Worm (Caenorhabditis elegans) whole organism, L1 larva: ENCODE results near the gene T27E9.6.

ENCODE experiments used
- C04F5.9 ChIP-seq: sonication (generic microtip); optimal IDR thresholded peaks from 2 replicates; lab custom pipeline; 2016; ENCODE audit warnings: missing genetic modification characterization, missing compliant biosample characterization
- F16B12.6 ChIP-seq: fragments of 150-350 bp; optimal IDR thresholded peaks from 2 replicates; lab custom pipeline; 2014; ENCODE audit warnings: missing biosample characterization, missing genetic modification characterization
- ama-1 ChIP-seq: fragments of 150-350 bp; optimal IDR thresholded peaks from 2 replicates; lab custom pipeline; 2014
- blmp-1 ChIP-seq: fragments of 150-350 bp; optimal IDR thresholded peaks from 2 replicates; lab custom pipeline; 2014; ENCODE audit warnings: missing biosample characterization, missing genetic modification characterization
- ceh-63 ChIP-seq: fragments of 200-800 bp; sonication (Bioruptor generic); optimal IDR thresholded peaks from 2 replicates; lab custom pipeline; 2018; ENCODE audit warnings: mild to moderate bottlenecking, missing genetic modification characterization, missing compliant biosample characterization
- ceh-82 ChIP-seq, 3 experiments: fragments of 150-350 bp in 1 of 3; sonication (generic microtip) in 2 of 3; optimal IDR thresholded peaks; 2 replicates each; lab custom pipeline; 2014 to 2017; ENCODE audit warnings: missing biosample characterization in 3 of 3, missing genetic modification characterization in 3 of 3
- ceh-90 ChIP-seq: sonication (generic microtip); optimal IDR thresholded peaks from 2 replicates; lab custom pipeline; 2016; ENCODE audit warnings: missing genetic modification characterization, missing compliant biosample characterization
- ces-1 ChIP-seq: fragments of 150-350 bp; optimal IDR thresholded peaks from 2 replicates; lab custom pipeline; 2014; ENCODE audit warnings: missing biosample characterization, missing genetic modification reagents, missing genetic modification characterization
- dpl-1 ChIP-seq, 3 experiments: fragments of 150-350 bp in 2 of 3; sonication (generic microtip) in 1 of 3; optimal IDR thresholded peaks; 2 replicates each; lab custom pipeline; 2014 to 2017; ENCODE audit warnings: missing biosample characterization in 3 of 3, missing genetic modification characterization in 3 of 3, missing genetic modification reagents in 3 of 3
- efl-1 ChIP-seq, 4 experiments: fragments of 150-350 bp; optimal IDR thresholded peaks in 3 of 4; peaks in 1 of 4; 1 replicate in 1 of 4; 2 replicates in 3 of 4; lab custom pipeline; 2014; ENCODE audit warnings: missing biosample characterization in 2 of 4, missing genetic modification characterization in 2 of 4, missing genetic modification reagents in 2 of 4
- efl-3 ChIP-seq: fragments of 200-800 bp; sonication (Bioruptor generic); optimal IDR thresholded peaks from 2 replicates; lab custom pipeline; 2018; ENCODE audit warnings: mild to moderate bottlenecking, missing genetic modification characterization, missing compliant biosample characterization
- egl-27 ChIP-seq, 2 experiments: fragments of 150-350 bp in 1 of 2; sonication (generic microtip); optimal IDR thresholded peaks; 3 replicates each; lab custom pipeline; 2017 to 2018; ENCODE audit warnings: missing biosample characterization in 2 of 2, missing genetic modification characterization in 2 of 2, missing genetic modification reagents in 2 of 2
- elt-3 ChIP-seq, 6 experiments: fragments of 150-350 bp in 1 of 6; sonication (generic microtip); optimal IDR thresholded peaks; 2 replicates each; lab custom pipeline; 2017 to 2018; ENCODE audit warnings: missing biosample characterization in 6 of 6, missing genetic modification characterization in 6 of 6, inconsistent platforms in 1 of 6
- fkh-10 ChIP-seq: sonication (generic microtip); optimal IDR thresholded peaks from 2 replicates; lab custom pipeline; 2017; ENCODE audit warnings: missing biosample characterization, missing genetic modification reagents, missing genetic modification characterization
- fkh-4 ChIP-seq: sonication (generic microtip); optimal IDR thresholded peaks from 2 replicates; lab custom pipeline; 2016; ENCODE audit warnings: missing compliant biosample characterization, missing genetic modification characterization, borderline replicate concordance
- irx-1 ChIP-seq: sonication (generic microtip); optimal IDR thresholded peaks from 2 replicates; lab custom pipeline; 2016; ENCODE audit warnings: missing genetic modification characterization, missing compliant biosample characterization
- lin-14 ChIP-seq: fragments of 200-800 bp; sonication (Bioruptor generic); optimal IDR thresholded peaks from 2 replicates; lab custom pipeline; 2018; ENCODE audit warnings: mild to moderate bottlenecking, missing genetic modification characterization, moderate library complexity, missing compliant biosample characterization
- lin-15B ChIP-seq: fragments of 150-350 bp; sonication (generic microtip); optimal IDR thresholded peaks from 3 replicates; lab custom pipeline; 2014; ENCODE audit warnings: missing biosample characterization, missing genetic modification characterization
- lin-35 ChIP-seq, 2 experiments: fragments of 150-350 bp; optimal IDR thresholded peaks; 2 replicates each; lab custom pipeline; 2014; ENCODE audit warnings: missing biosample characterization in 2 of 2, missing genetic modification characterization in 2 of 2, missing genetic modification reagents in 2 of 2
- lin-39 ChIP-seq: fragments of 150-350 bp; optimal IDR thresholded peaks from 2 replicates; lab custom pipeline; 2014; ENCODE audit warnings: missing biosample characterization, missing genetic modification reagents, missing genetic modification characterization
- lsy-2 ChIP-seq, 2 experiments: fragments of 150-350 bp; optimal IDR thresholded peaks; 2 replicates each; lab custom pipeline; 2014; ENCODE audit warnings: missing biosample characterization in 2 of 2, missing genetic modification characterization in 2 of 2
- mdl-1 ChIP-seq, 2 experiments: fragments of 150-350 bp; optimal IDR thresholded peaks; 2 replicates each; lab custom pipeline; 2014 to 2017; ENCODE audit warnings: missing biosample characterization in 2 of 2, missing genetic modification characterization in 2 of 2, inconsistent platforms in 1 of 2
- mef-2 ChIP-seq: fragments of 150-350 bp; optimal IDR thresholded peaks from 2 replicates; lab custom pipeline; 2014; ENCODE audit warnings: missing biosample characterization, missing genetic modification characterization
- mep-1 ChIP-seq: fragments of 150-350 bp; optimal IDR thresholded peaks from 2 replicates; lab custom pipeline; 2014; ENCODE audit warnings: missing biosample characterization, missing genetic modification characterization
- nhr-19 ChIP-seq: fragments of 200-800 bp; sonication (Bioruptor generic); conservative IDR thresholded peaks from 2 replicates; pipeline ENCODE4 v1.3.6; 2022; ENCODE audit warnings: missing genetic modification characterization, missing compliant biosample characterization
- nhr-237 ChIP-seq: fragments of 150-350 bp; optimal IDR thresholded peaks from 2 replicates; lab custom pipeline; 2014; ENCODE audit warnings: missing biosample characterization, missing genetic modification characterization
- nhr-28 ChIP-seq: fragments of 150-350 bp; optimal IDR thresholded peaks from 2 replicates; lab custom pipeline; 2014; ENCODE audit warnings: missing biosample characterization, missing genetic modification characterization
- nhr-71 ChIP-seq: sonication (generic microtip); optimal IDR thresholded peaks from 2 replicates; lab custom pipeline; 2016; ENCODE audit warnings: mild to moderate bottlenecking, missing genetic modification characterization, moderate library complexity, missing compliant biosample characterization
- nhr-84 ChIP-seq: sonication (generic microtip); optimal IDR thresholded peaks from 2 replicates; lab custom pipeline; 2017; ENCODE audit warnings: missing biosample characterization, missing genetic modification characterization
- nhr-85 ChIP-seq: sonication (generic microtip); peaks from one replicate; lab custom pipeline; 2016; ENCODE audit warnings: missing genetic modification characterization, inconsistent platforms, missing compliant biosample characterization
- nhr-90 ChIP-seq: sonication (generic microtip); optimal IDR thresholded peaks from 2 replicates; lab custom pipeline; 2016; ENCODE audit warnings: mild to moderate bottlenecking, missing genetic modification characterization, missing compliant biosample characterization; ENCODE audit not compliant: poor library complexity
- pag-3 ChIP-seq: sonication (generic microtip); optimal IDR thresholded peaks from 2 replicates; lab custom pipeline; 2017; ENCODE audit warnings: missing genetic modification characterization, mild to moderate bottlenecking, missing compliant biosample characterization, antibody characterized with exemption, borderline replicate concordance; ENCODE audit not compliant: insufficient read depth
- pqm-1 ChIP-seq: sonication (generic microtip); optimal IDR thresholded peaks from 3 replicates; lab custom pipeline; 2017; ENCODE audit warnings: missing biosample characterization, missing genetic modification characterization
- rnt-1 ChIP-seq: sonication (generic microtip); optimal IDR thresholded peaks from 2 replicates; lab custom pipeline; 2016; ENCODE audit warnings: mild to moderate bottlenecking, missing genetic modification characterization, moderate library complexity, missing compliant biosample characterization
- snu-23 ChIP-seq: sonication (generic microtip); optimal IDR thresholded peaks from 2 replicates; lab custom pipeline; 2016; ENCODE audit warnings: missing genetic modification characterization, missing compliant biosample characterization
- sox-4 ChIP-seq: sonication (generic microtip); optimal IDR thresholded peaks from 2 replicates; lab custom pipeline; 2016; ENCODE audit warnings: missing genetic modification characterization, missing compliant biosample characterization
- sup-37 ChIP-seq: fragments of 200-800 bp; sonication (Bioruptor generic); optimal IDR thresholded peaks from 2 replicates; lab custom pipeline; 2018; ENCODE audit warnings: mild to moderate bottlenecking, missing genetic modification characterization, missing compliant biosample characterization
- tbx-2 ChIP-seq: sonication (generic microtip); optimal IDR thresholded peaks from 2 replicates; lab custom pipeline; 2016; ENCODE audit warnings: missing genetic modification characterization, missing compliant biosample characterization
- unc-30 ChIP-seq: sonication (generic microtip); optimal IDR thresholded peaks from 2 replicates; lab custom pipeline; 2017; ENCODE audit warnings: missing biosample characterization, missing genetic modification characterization
- unc-62 ChIP-seq: fragments of 150-350 bp; optimal IDR thresholded peaks from 2 replicates; lab custom pipeline; 2014; ENCODE audit warnings: missing biosample characterization, missing genetic modification reagents, missing genetic modification characterization
- unc-86 ChIP-seq: sonication (generic microtip); optimal IDR thresholded peaks from 2 replicates; lab custom pipeline; 2016; ENCODE audit warnings: missing genetic modification characterization, missing compliant biosample characterization
- vab-15 ChIP-seq: sonication (generic microtip); optimal IDR thresholded peaks from 2 replicates; lab custom pipeline; 2017; ENCODE audit warnings: missing genotype, mild to moderate bottlenecking, missing genetic modification characterization, missing compliant biosample characterization
- xbp-1 ChIP-seq: sonication (generic microtip); optimal IDR thresholded peaks from 2 replicates; lab custom pipeline; 2016; ENCODE audit warnings: missing genetic modification characterization, missing compliant biosample characterization
- zag-1 ChIP-seq: fragments of 150-350 bp; optimal IDR thresholded peaks from 2 replicates; lab custom pipeline; 2014; ENCODE audit warnings: missing biosample characterization, missing genetic modification characterization
- zip-4 ChIP-seq: fragments of 200-800 bp; sonication (Bioruptor generic); optimal IDR thresholded peaks from 2 replicates; lab custom pipeline; 2018; ENCODE audit warnings: mild to moderate bottlenecking, missing genetic modification characterization, moderate library complexity, missing compliant biosample characterization
- ztf-11 ChIP-seq, 2 experiments: sonication (generic microtip); optimal IDR thresholded peaks; 2 replicates each; lab custom pipeline; 2016 to 2017; ENCODE audit warnings: missing genetic modification characterization in 2 of 2, missing biosample characterization in 1 of 2, missing compliant biosample characterization in 1 of 2

T27E9.6 gene

ce11 chrIII:13430162-13430561 lies 46.4 kb downstream of the T27E9.6 start, which contains the start of gene trf-1:
Gene trf-1, plus strand, starts transcription at chrIII:13430462.
- TF ChIP-seq snu-23 (GFP tag; lab: Kevin White, UChicago) (no peak), nhr-28 (no peak), pag-3 (tag; lab: Kevin White, UChicago) (no peak), ceh-63 (GFP tag; lab: Kevin White, UChicago) (no peak), nhr-85 (tag; lab: Kevin White, UChicago) (no peak), pqm-1 (no peak), nhr-84 (tag; lab: Kevin White, UChicago) (no peak), sox-4 (tag; lab: Kevin White, UChicago) (no peak), unc-62 (GFP tag; lab: Kevin White, UChicago) (no peak), ztf-11 (tag; optimal IDR thresholded peaks at IDR 0.05; lab: Kevin White, UChicago) (no peak), elt-3 (tag; optimal IDR thresholded peaks at IDR 0.05; lab: Kevin White, UChicago) (no peak), zag-1 (no peak), fkh-4 (tag; lab: Kevin White, UChicago) (no peak), vab-15 (tag; lab: Kevin White, UChicago) (no peak), unc-86 (tag; lab: Kevin White, UChicago) (no peak)

- no peak for TF ChIP-seq tbx-2
- no peak for TF ChIP-seq nhr-19 (GFP tag; lab: Robert Waterston, UW)
- TF ChIP-seq F16B12.6 (tag; lab: Kevin White, UChicago) = no peak
- TF ChIP-seq lin-15B (tag; lab: Kevin White, UChicago) = no peak
Observed at ce11 chrIII:13429668-13430067, 46.9 kb downstream of the T27E9.6 start, which contains the start of gene bli-5. Gene bli-5, minus strand, starts transcription at chrIII:13429768.

ce11 chrIII:13427817-13428216 lies 48.8 kb downstream of the T27E9.6 start:
- TF ChIP-seq zip-4 (GFP tag; lab: Kevin White, UChicago) (no peak), lin-39 (no peak), nhr-90 (tag; lab: Kevin White, UChicago) (no peak), elt-3 (tag; optimal IDR thresholded peaks at IDR 0.05; lab: Kevin White, UChicago) (no peak), unc-30 (tag; lab: Kevin White, UChicago) (no peak)

ce11 chrIII:13426036-13426435 lies 50.5 kb downstream of the T27E9.6 start, which contains the start of gene cope-1:
Gene cope-1, plus strand, starts transcription at chrIII:13426264.
- TF ChIP-seq sup-37 (GFP tag; lab: Kevin White, UChicago) (no peak), rnt-1 (tag; lab: Kevin White, UChicago) (no peak), fkh-10 (GFP tag; lab: Kevin White, UChicago) (no peak), lin-14 (GFP tag; lab: Kevin White, UChicago) (no peak), lin-35 (GFP tag; optimal IDR thresholded peaks at IDR 0.05; lab: Kevin White, UChicago) (peak; percentile 49 to 55), egl-27 (tag; optimal IDR thresholded peaks at IDR 0.05; lab: Kevin White, UChicago) (no peak), mef-2 (no peak), dpl-1 (GFP tag; optimal IDR thresholded peaks at IDR 0.05; lab: Kevin White, UChicago) (peak; percentile 27 to 61 (median 53)), lsy-2 (tag; optimal IDR thresholded peaks at IDR 0.05; lab: Kevin White, UChicago) (peak; percentile 22 to 69), C04F5.9 (no peak), ama-1 (lab: Kevin White, UChicago) (no peak), efl-3 (GFP tag; lab: Kevin White, UChicago) (no peak), lin-39 (no peak), efl-1 (optimal IDR thresholded peaks at IDR 0.05; lab: Kevin White, UChicago) (peak; percentile 27 to 54), efl-1 (GFP tag; optimal IDR thresholded peaks at IDR 0.05 in 1 of 2; lab: Kevin White, UChicago) (peak; percentile 61 to 92), F16B12.6 (tag; lab: Kevin White, UChicago) (peak; percentile 81), mep-1 (tag; lab: Kevin White, UChicago) (peak; percentile 32), snu-23 (GFP tag; lab: Kevin White, UChicago) (peak; percentile 44), nhr-237 (tag; lab: Kevin White, UChicago) (no peak), ceh-90 (no peak), ces-1 (GFP tag; lab: Kevin White, UChicago) (no peak), nhr-71 (tag; lab: Kevin White, UChicago) (peak; percentile 30), blmp-1 (tag; lab: Kevin White, UChicago) (peak; percentile 47), ztf-11 (tag; optimal IDR thresholded peaks at IDR 0.05; lab: Kevin White, UChicago) (no peak), elt-3 (tag; optimal IDR thresholded peaks at IDR 0.05; lab: Kevin White, UChicago) (no peak), irx-1 (tag; lab: Kevin White, UChicago) (no peak), ceh-82 (tag; optimal IDR thresholded peaks at IDR 0.05; lab: Kevin White, UChicago) (peak in 1 of 3 experiments; percentile 14), xbp-1 (tag; lab: Kevin White, UChicago) (peak; percentile 20), zip-4 (GFP tag; lab: Kevin White, UChicago) (no peak), ceh-63 (GFP tag; lab: Kevin White, UChicago) (no peak), mdl-1 (tag; optimal IDR thresholded peaks at IDR 0.05; lab: Kevin White, UChicago) (no peak)
